Worm (Caenorhabditis elegans) whole organism, young adult: ENCODE results near the gene gst-4.
A peak's percentile ranks its signal among the peaks of the same experiment; 100 is the strongest.

ENCODE experiments used
- B0261.1 ChIP-seq: sonication (generic microtip); optimal IDR thresholded peaks from 2 replicates; lab custom pipeline; 2016; ENCODE audit warnings: mild to moderate bottlenecking, missing genetic modification characterization, moderate library complexity, missing compliant biosample characterization
- C06A6.2 ChIP-seq: fragments of 200-800 bp; sonication (Bioruptor generic); conservative IDR thresholded peaks from 2 replicates; pipeline ENCODE4 v1.3.6; 2022; ENCODE audit warnings: missing genetic modification characterization, missing compliant biosample characterization
- D2030.7 ChIP-seq: fragments of 200-800 bp; sonication (Bioruptor generic); IDR thresholded peaks from 2 replicates; pipeline ENCODE4 v1.3.6; 2022; ENCODE audit warnings: missing genetic modification reagents, missing genetic modification characterization, missing compliant biosample characterization
- F22D6.2 ChIP-seq: sonication (generic microtip); optimal IDR thresholded peaks from 2 replicates; lab custom pipeline; 2016; ENCODE audit warnings: mild to moderate bottlenecking, missing genetic modification characterization, missing compliant biosample characterization
- F33H1.4 ChIP-seq: fragments of 200-800 bp; sonication (Bioruptor generic); IDR thresholded peaks from 2 replicates; pipeline ENCODE4 v1.3.6; 2022; ENCODE audit warnings: missing genetic modification reagents, missing genetic modification characterization, missing compliant biosample characterization
- F37B4.10 ChIP-seq: fragments of 200-800 bp; sonication (Bioruptor generic); IDR thresholded peaks from 2 replicates; pipeline ENCODE4 v1.3.6; 2022; ENCODE audit warnings: missing genetic modification characterization, missing compliant biosample characterization
- F55B11.4 ChIP-seq: sonication (generic microtip); optimal IDR thresholded peaks from 2 replicates; lab custom pipeline; 2016; ENCODE audit warnings: missing compliant biosample characterization, missing genetic modification characterization, borderline replicate concordance; ENCODE audit not compliant: insufficient read depth
- K11D2.4 ChIP-seq: fragments of 200-800 bp; sonication (Bioruptor generic); IDR thresholded peaks from 2 replicates; pipeline ENCODE4 v1.3.6; 2022; ENCODE audit warnings: missing genetic modification reagents, missing genetic modification characterization, missing compliant biosample characterization
- K12H6.12 ChIP-seq: fragments of 200-800 bp; sonication (Bioruptor generic); optimal IDR thresholded peaks from 2 replicates; lab custom pipeline; 2018; ENCODE audit warnings: mild to moderate bottlenecking, missing genetic modification characterization, missing compliant biosample characterization
- Y79H2A.3 ChIP-seq: fragments of 200-800 bp; sonication (Bioruptor generic); conservative IDR thresholded peaks from 2 replicates; pipeline ENCODE4 v1.3.6; 2022; ENCODE audit warnings: missing genetic modification reagents, missing genetic modification characterization, missing compliant biosample characterization
- Y95B8A.8 ChIP-seq: fragments of 200-800 bp; sonication (Bioruptor generic); IDR thresholded peaks from 2 replicates; pipeline ENCODE4 v1.3.6; 2022; ENCODE audit warnings: missing genetic modification reagents, missing genetic modification characterization, missing compliant biosample characterization
- atf-7 ChIP-seq: sonication (generic microtip); optimal IDR thresholded peaks from 2 replicates; lab custom pipeline; 2017; ENCODE audit warnings: mild to moderate bottlenecking, missing genetic modification characterization, missing compliant biosample characterization
- attf-3 ChIP-seq: fragments of 200-800 bp; sonication (Bioruptor generic); conservative IDR thresholded peaks from 2 replicates; pipeline ENCODE4 v1.3.6; 2022; ENCODE audit warnings: missing genetic modification reagents, missing genetic modification characterization, missing compliant biosample characterization
- bed-1 ChIP-seq: fragments of 200-800 bp; sonication (Bioruptor generic); IDR thresholded peaks from 2 replicates; pipeline ENCODE4 v1.3.6; 2022; ENCODE audit warnings: missing genetic modification reagents, missing genetic modification characterization, missing compliant biosample characterization
- ccch-3 ChIP-seq: fragments of 200-800 bp; sonication (Bioruptor generic); optimal IDR thresholded peaks from 2 replicates; lab custom pipeline; 2018; ENCODE audit warnings: mild to moderate bottlenecking, missing genetic modification characterization, missing compliant biosample characterization
- ceh-100 ChIP-seq: fragments of 200-800 bp; sonication (Bioruptor generic); IDR thresholded peaks from 2 replicates; pipeline ENCODE4 v1.3.6; 2022; ENCODE audit warnings: missing genetic modification reagents, missing genetic modification characterization, missing compliant biosample characterization
- ceh-27 ChIP-seq: fragments of 200-800 bp; sonication (Bioruptor generic); optimal IDR thresholded peaks from 2 replicates; lab custom pipeline; 2018; ENCODE audit warnings: mild to moderate bottlenecking, missing genetic modification characterization, moderate library complexity, missing compliant biosample characterization
- ceh-91 ChIP-seq: fragments of 200-800 bp; sonication (Bioruptor generic); IDR thresholded peaks from 2 replicates; pipeline ENCODE4 v1.3.6; 2022; ENCODE audit warnings: missing genetic modification reagents, missing genetic modification characterization, missing compliant biosample characterization
- chd-7 ChIP-seq: sonication (generic microtip); optimal IDR thresholded peaks from 2 replicates; lab custom pipeline; 2016; ENCODE audit warnings: mild to moderate bottlenecking, missing genetic modification characterization, moderate library complexity, missing compliant biosample characterization
- egrh-3 ChIP-seq: fragments of 200-800 bp; sonication (Bioruptor generic); IDR thresholded peaks from 2 replicates; pipeline ENCODE4 v1.3.6; 2022; ENCODE audit warnings: missing genetic modification reagents, missing genetic modification characterization, missing compliant biosample characterization
- gei-17 ChIP-seq: fragments of 200-800 bp; sonication (Bioruptor generic); optimal IDR thresholded peaks from 2 replicates; lab custom pipeline; 2018; ENCODE audit warnings: mild to moderate bottlenecking, missing genetic modification characterization, missing compliant biosample characterization
- hsf-1 ChIP-seq: fragments of 200-800 bp; sonication (Bioruptor generic); IDR thresholded peaks from 2 replicates; pipeline ENCODE4 v1.3.6; 2022; ENCODE audit warnings: missing genetic modification reagents, missing genetic modification characterization, missing compliant biosample characterization
- let-607 ChIP-seq, 2 experiments: fragments of 200-800 bp in 1 of 2; sonication (Bioruptor generic) in 1 of 2; sonication (generic microtip) in 1 of 2; optimal IDR thresholded peaks; 2 replicates each; lab custom pipeline; 2016 to 2018; ENCODE audit warnings: mild to moderate bottlenecking in 2 of 2, missing compliant biosample characterization in 2 of 2, missing genetic modification characterization in 2 of 2, moderate library complexity in 2 of 2, missing genotype in 1 of 2
- lin-35 ChIP-seq, 3 experiments: fragments of 150-350 bp in 2 of 3; sonication (generic microtip) in 1 of 3; optimal IDR thresholded peaks; 2 replicates each; lab custom pipeline; 2014 to 2018; ENCODE audit warnings: missing biosample characterization in 3 of 3, missing genetic modification characterization in 3 of 3, missing genetic modification reagents in 3 of 3
- lin-40 ChIP-seq: sonication (generic microtip); optimal IDR thresholded peaks from 2 replicates; lab custom pipeline; 2016; ENCODE audit warnings: missing genetic modification characterization, mild to moderate bottlenecking, missing compliant biosample characterization, missing genotype, missing genetic modification reagents
- madf-6 ChIP-seq: fragments of 200-800 bp; sonication (Bioruptor generic); IDR thresholded peaks from 2 replicates; pipeline ENCODE4 v1.3.6; 2022; ENCODE audit warnings: missing genetic modification reagents, missing genetic modification characterization, missing compliant biosample characterization
- mxl-1 ChIP-seq: sonication (generic microtip); optimal IDR thresholded peaks from 2 replicates; lab custom pipeline; 2016; ENCODE audit warnings: missing genetic modification characterization, missing compliant biosample characterization
- nhr-27 ChIP-seq: fragments of 200-800 bp; sonication (Bioruptor generic); optimal IDR thresholded peaks from 2 replicates; lab custom pipeline; 2018; ENCODE audit warnings: mild to moderate bottlenecking, missing genetic modification characterization, moderate library complexity, missing compliant biosample characterization
- nhr-80 ChIP-seq: sonication (generic microtip); optimal IDR thresholded peaks from 2 replicates; lab custom pipeline; 2016; ENCODE audit warnings: missing genetic modification characterization, missing compliant biosample characterization
- repo-1 ChIP-seq: sonication (generic microtip); optimal IDR thresholded peaks from 2 replicates; lab custom pipeline; 2017; ENCODE audit warnings: mild to moderate bottlenecking, missing genetic modification characterization, missing compliant biosample characterization
- rpc-1 ChIP-seq, 2 experiments: fragments of 150-350 bp in 1 of 2; sonication (generic microtip) in 1 of 2; optimal IDR thresholded peaks; 2 replicates each; lab custom pipeline; 2014 to 2018; ENCODE audit warnings: missing biosample characterization in 1 of 2, missing genetic modification characterization in 1 of 2, missing genetic modification reagents in 1 of 2, missing genotype in 1 of 2
- snpc-1.3 ChIP-seq: sonication (generic microtip); optimal IDR thresholded peaks from 2 replicates; lab custom pipeline; 2017; ENCODE audit warnings: missing genetic modification characterization, mild to moderate bottlenecking, missing compliant biosample characterization, antibody characterized with exemption, moderate library complexity, missing genotype, missing genetic modification reagents; ENCODE audit not compliant: insufficient read depth
- sptf-2 ChIP-seq: fragments of 200-800 bp; sonication (Bioruptor generic); optimal IDR thresholded peaks from 2 replicates; lab custom pipeline; 2018; ENCODE audit warnings: mild to moderate bottlenecking, missing genetic modification characterization, missing compliant biosample characterization
- tbp1 ChIP-seq: fragments of 200-800 bp; sonication (Bioruptor generic); optimal IDR thresholded peaks from 2 replicates; lab custom pipeline; 2018; ENCODE audit warnings: mild to moderate bottlenecking, missing genetic modification characterization, missing compliant biosample characterization
- xnd-1 ChIP-seq: sonication (generic microtip); optimal IDR thresholded peaks from 2 replicates; lab custom pipeline; 2016; ENCODE audit warnings: missing genotype, missing genetic modification reagents, missing genetic modification characterization, missing compliant biosample characterization
- zim-3 ChIP-seq: sonication (generic microtip); optimal IDR thresholded peaks from 2 replicates; lab custom pipeline; 2017; ENCODE audit warnings: mild to moderate bottlenecking, missing genetic modification characterization, moderate library complexity, missing compliant biosample characterization
- ztf-18 ChIP-seq: sonication (generic microtip); optimal IDR thresholded peaks from 2 replicates; lab custom pipeline; 2016; ENCODE audit warnings: missing genotype, mild to moderate bottlenecking, missing genetic modification characterization, missing compliant biosample characterization
- ztf-22 ChIP-seq: fragments of 200-800 bp; sonication (Bioruptor generic); optimal IDR thresholded peaks from 2 replicates; lab custom pipeline; 2018; ENCODE audit warnings: mild to moderate bottlenecking, missing genetic modification characterization, moderate library complexity, missing compliant biosample characterization
- ztf-26 ChIP-seq: sonication (generic microtip); optimal IDR thresholded peaks from 2 replicates; lab custom pipeline; 2017; ENCODE audit warnings: missing genetic modification characterization, missing compliant biosample characterization
- ztf-3 ChIP-seq: fragments of 200-800 bp; sonication (Bioruptor generic); optimal IDR thresholded peaks from 2 replicates; lab custom pipeline; 2018; ENCODE audit warnings: mild to moderate bottlenecking, missing genetic modification characterization, missing compliant biosample characterization

Gene gst-4

ce11 chrIV:10151439-10151997 lies 9.5 kb downstream of the gst-4 start, which contains the start of gene copg-1 (continued):
- TF ChIP-seq nhr-80 (tag; lab: Kevin White, UChicago) (peak; percentile 2), xnd-1 (tag; lab: Kevin White, UChicago) (no peak), ceh-100 (GFP tag; lab: Robert Waterston, UW) (no peak), repo-1 (tag; lab: Kevin White, UChicago) (no peak), snpc-1.3 (tag; lab: Kevin White, UChicago) (no peak), F22D6.2 (tag; lab: Kevin White, UChicago) (no peak), Y95B8A.8 (GFP tag; lab: Robert Waterston, UW) (no peak), D2030.7 (GFP tag; lab: Robert Waterston, UW) (no peak; the same call in 1 of the 2 replicates), madf-6 (GFP tag; lab: Robert Waterston, UW) (peak; percentile 58; the same call in 1 of the 2 replicates), ztf-3 (GFP tag; lab: Kevin White, UChicago) (no peak), mxl-1 (tag; lab: Kevin White, UChicago) (no peak), C06A6.2 (GFP tag; lab: Robert Waterston, UW) (no peak), ccch-3 (GFP tag; lab: Kevin White, UChicago) (no peak), gei-17 (GFP tag; lab: Kevin White, UChicago) (no peak), ztf-26 (tag; lab: Kevin White, UChicago) (no peak), F33H1.4 (GFP tag; lab: Robert Waterston, UW) (peak; percentile 46), ztf-22 (GFP tag; lab: Kevin White, UChicago) (no peak), ceh-91 (GFP tag; lab: Robert Waterston, UW) (no peak), F55B11.4 (no peak), B0261.1 (tag; lab: Kevin White, UChicago) (no peak), Y79H2A.3 (GFP tag; lab: Robert Waterston, UW) (no peak), nhr-27 (tag; lab: Kevin White, UChicago) (no peak), egrh-3 (GFP tag; lab: Robert Waterston, UW) (no peak), lin-35 (GFP tag; optimal IDR thresholded peaks at IDR 0.05; lab: Kevin White, UChicago) (peak in 1 of 3 experiments; percentile 16), zim-3 (tag; lab: Kevin White, UChicago) (no peak), sptf-2 (GFP tag; lab: Kevin White, UChicago) (no peak), ztf-18 (no peak), F37B4.10 (GFP tag; lab: Robert Waterston, UW) (no peak), K11D2.4 (GFP tag; lab: Robert Waterston, UW) (no peak)

ce11 chrIV:10153479-10153878 lies 11.5 kb downstream of the gst-4 start:
- no peak for TF ChIP-seq mxl-1 (tag; lab: Kevin White, UChicago)
- TF ChIP-seq let-607 (tag; optimal IDR thresholded peaks at IDR 0.05; lab: Kevin White, UChicago) = no peak
- TF ChIP-seq chd-7 (tag; lab: Kevin White, UChicago) = no peak
- TF ChIP-seq attf-3 (GFP tag; lab: Robert Waterston, UW) = no peak
- TF ChIP-seq lin-40 (tag; lab: Kevin White, UChicago) = no peak
- no peak for TF ChIP-seq tbp1 (GFP tag; lab: Kevin White, UChicago)
- TF ChIP-seq K12H6.12 = no peak
- TF ChIP-seq nhr-80 (tag; lab: Kevin White, UChicago) = no peak
- TF ChIP-seq rpc-1 (optimal IDR thresholded peaks at IDR 0.05; lab: Kevin White, UChicago) = no peak
- no peak for TF ChIP-seq rpc-1 (tag; optimal IDR thresholded peaks at IDR 0.05; lab: Kevin White, UChicago)
- TF ChIP-seq ceh-27 = no peak
- no peak for TF ChIP-seq hsf-1 (GFP tag; lab: Robert Waterston, UW)
- no peak for TF ChIP-seq sptf-2 (GFP tag; lab: Kevin White, UChicago)
- no peak for TF ChIP-seq lin-35 (GFP tag; optimal IDR thresholded peaks at IDR 0.05; lab: Kevin White, UChicago)
- TF ChIP-seq atf-7 (tag; lab: Kevin White, UChicago) = no peak
- no peak for TF ChIP-seq bed-1 (GFP tag; lab: Robert Waterston, UW)
